Worm (Caenorhabditis elegans): ENCODE measurements around the gene H40L08.2.

Gene H40L08.2

DNA sequence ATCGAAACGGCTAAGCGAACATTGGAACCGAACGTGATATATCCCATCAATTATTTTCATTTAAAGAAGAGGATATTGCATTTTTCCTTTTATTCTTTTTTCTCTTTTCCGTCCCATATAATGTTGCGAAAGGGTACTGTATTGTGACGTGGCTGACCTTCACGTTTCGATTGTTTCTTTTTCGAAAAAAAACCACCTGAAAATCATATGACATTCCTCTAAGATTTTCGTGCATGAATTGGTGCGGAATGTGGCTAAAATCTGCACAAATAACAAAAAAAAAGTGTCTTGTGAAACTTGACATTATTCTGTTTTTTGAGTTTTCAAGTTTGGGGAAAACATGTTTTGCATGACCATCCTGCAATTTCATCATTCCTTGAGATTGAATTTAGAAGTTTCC lies 732 bp upstream of the H40L08.2 start:
- TF ChIP-seq unc-62 (GFP tag; optimal IDR thresholded peaks at IDR 0.05), result no peak
- TF ChIP-seq ceh-90 (tag; optimal IDR thresholded peaks at IDR 0.05), result no peak
- no peak for TF ChIP-seq nhr-20 (tag; optimal IDR thresholded peaks at IDR 0.05)
- no peak for TF ChIP-seq isw-1 (GFP tag; IDR thresholded peaks at IDR 0.05)
- no peak for TF ChIP-seq hlh-4 (tag; optimal IDR thresholded peaks at IDR 0.05)
- no peak for TF ChIP-seq fkh-10 (GFP tag; optimal IDR thresholded peaks at IDR 0.05)
- TF ChIP-seq lir-3 (tag; optimal IDR thresholded peaks at IDR 0.05; ENCODE audit: poor library complexity), result no peak
- TF ChIP-seq mab-9 (GFP tag; IDR thresholded peaks at IDR 0.05), result no peak
- TF ChIP-seq fkh-8 (tag; optimal IDR thresholded peaks at IDR 0.05), result no peak
- TF ChIP-seq tbx-2 (tag; optimal IDR thresholded peaks at IDR 0.05), result no peak
- TF ChIP-seq grh-1 (GFP tag; IDR thresholded peaks at IDR 0.05), result no peak
- no peak for TF ChIP-seq C04F5.9 (tag; optimal IDR thresholded peaks at IDR 0.05)
- TF ChIP-seq dpl-1 (GFP tag; optimal IDR thresholded peaks at IDR 0.05), result no peak
- TF ChIP-seq vab-15 (tag; optimal IDR thresholded peaks at IDR 0.05), result no peak

DNA sequence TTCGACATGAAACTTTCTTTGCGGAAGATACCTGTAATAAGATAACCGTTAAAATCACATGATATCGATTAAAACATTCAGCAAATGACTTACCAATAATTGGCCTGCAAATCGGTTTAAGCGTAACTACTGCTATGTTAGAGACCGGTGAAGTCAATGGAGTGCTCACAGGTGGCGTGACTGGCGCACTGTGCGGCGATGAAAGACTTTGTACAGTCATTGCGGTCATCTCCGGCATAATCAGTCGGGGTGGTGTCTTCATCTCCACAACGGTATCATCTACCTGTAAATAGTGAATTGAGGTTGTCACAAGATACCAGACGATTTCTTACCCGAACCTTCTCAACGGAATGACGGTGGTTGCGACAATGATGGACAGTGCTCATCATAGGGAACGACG lies 635 bp downstream of the H40L08.2 start:
- no peak for TF ChIP-seq alr-1 (tag; optimal IDR thresholded peaks at IDR 0.05; ENCODE audit: borderline replicate concordance)
- peak in 1 of 2 experiments; percentile 22 for TF ChIP-seq lin-35 (GFP tag; optimal IDR thresholded peaks at IDR 0.05)

DNA sequence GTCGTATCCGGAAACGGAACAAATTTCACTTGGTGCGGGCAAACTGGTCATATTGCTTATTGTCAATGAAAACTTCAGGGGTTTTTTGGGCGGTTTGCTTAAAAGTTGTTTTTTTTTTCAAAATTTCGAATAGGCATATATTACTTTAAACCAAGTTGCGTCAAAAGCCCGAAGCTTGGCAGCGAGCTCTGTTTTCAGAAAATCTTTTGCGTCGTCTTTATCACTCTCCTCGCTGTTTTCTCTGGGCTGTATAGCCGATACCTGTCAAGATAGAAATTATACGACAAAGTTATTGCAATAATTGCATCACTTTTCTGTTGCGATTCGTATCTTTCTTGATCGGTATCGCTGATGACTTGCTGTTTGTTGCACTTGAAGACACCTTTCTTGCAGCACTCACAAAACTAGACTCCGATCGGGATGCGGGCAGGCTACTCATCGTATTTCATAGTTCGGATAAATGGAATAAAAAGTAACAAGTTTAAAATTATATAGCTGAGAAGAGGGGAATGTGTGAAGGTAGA lies 1.4 kb downstream of the H40L08.2 start, which contains the start of the genes H40L08.3 and H40L08.9:
TSS of gene H40L08.3 (minus strand) at position 51 of the 524 bp plus-strand sequence.
TSS of gene H40L08.9 (minus strand) at position 439 of the 524 bp plus-strand sequence.
- no peak for TF ChIP-seq C04F5.9 (tag; optimal IDR thresholded peaks at IDR 0.05)
- peak in 2 of 6 experiments; percentile 31 to 35 for TF ChIP-seq elt-3 (tag; optimal IDR thresholded peaks at IDR 0.05)
- TF ChIP-seq nhr-20 (tag; optimal IDR thresholded peaks at IDR 0.05), result peak; percentile 47
- peak; percentile 72 for TF ChIP-seq nhr-85 (tag)
- TF ChIP-seq lin-14 (GFP tag; optimal IDR thresholded peaks at IDR 0.05), result peak; percentile 21
- peak; percentile 4 for TF ChIP-seq nhr-71 (tag; optimal IDR thresholded peaks at IDR 0.05)
- TF ChIP-seq lin-39 (tag; optimal IDR thresholded peaks at IDR 0.05), result no peak
- TF ChIP-seq rnt-1 (tag; optimal IDR thresholded peaks at IDR 0.05), result peak; percentile 3
- TF ChIP-seq fkh-10 (GFP tag; optimal IDR thresholded peaks at IDR 0.05), result no peak
- no peak for TF ChIP-seq pqm-1 (tag; optimal IDR thresholded peaks at IDR 0.05)
- TF ChIP-seq aly-2 (tag; optimal IDR thresholded peaks at IDR 0.05), result no peak
- no peak for TF ChIP-seq zag-1 (tag; optimal IDR thresholded peaks at IDR 0.05)

DNA sequence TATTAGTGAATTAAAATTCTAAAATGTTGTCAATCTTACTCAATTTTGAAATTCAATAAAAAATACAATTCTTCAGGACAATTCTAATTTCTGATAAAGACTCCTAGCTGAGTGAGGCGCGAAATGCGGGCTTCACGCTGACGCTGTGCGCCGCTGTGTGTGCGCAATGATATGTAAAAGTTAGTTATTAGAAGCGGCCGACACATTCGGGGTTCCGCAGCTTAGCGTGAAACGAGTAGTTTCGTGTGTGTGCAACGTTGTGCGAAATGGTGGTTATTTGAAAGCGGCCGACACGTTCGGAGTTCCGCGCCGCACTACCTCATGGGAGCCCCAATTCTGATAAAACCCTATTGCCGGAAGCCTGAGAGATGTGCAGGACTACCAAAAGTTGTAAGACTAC lies 2.4 kb downstream of the H40L08.2 start:
- peak; percentile 9 for TF ChIP-seq nhr-85 (tag)
- TF ChIP-seq efl-1 (optimal IDR thresholded peaks at IDR 0.05), result no peak
- peak in 1 of 2 experiments; percentile 53 for TF ChIP-seq efl-1 (GFP tag; optimal IDR thresholded peaks at IDR 0.05 in 1 of 2)
- TF ChIP-seq snpc-4 (tag; optimal IDR thresholded peaks at IDR 0.05), result peak; percentile 11
- no peak for TF ChIP-seq swsn-7 (tag; optimal IDR thresholded peaks at IDR 0.05)
- TF ChIP-seq pax-3 (tag; optimal IDR thresholded peaks at IDR 0.05), result no peak

DNA sequence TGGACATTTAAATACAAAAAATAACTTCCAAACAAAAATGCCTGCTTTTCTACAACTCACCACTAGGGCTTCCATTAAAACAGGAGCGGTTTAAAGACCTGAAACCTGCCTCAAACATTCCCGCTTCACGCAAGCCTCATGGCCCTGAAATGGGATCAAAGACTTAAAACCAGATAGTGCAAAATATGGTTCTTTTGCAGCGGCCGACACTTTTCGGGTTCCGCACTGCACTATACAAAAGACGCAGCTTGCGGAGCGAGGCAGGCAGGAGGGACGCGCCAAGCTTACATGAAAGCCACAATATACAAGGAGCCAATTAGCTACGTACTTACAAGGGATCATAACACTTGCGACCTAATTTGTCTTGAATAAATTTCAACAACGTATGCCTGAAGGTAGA lies 4.1 kb downstream of the H40L08.2 start:
- TF ChIP-seq isw-1 (GFP tag; IDR thresholded peaks at IDR 0.05) (no peak), xbp-1 (tag; optimal IDR thresholded peaks at IDR 0.05) (no peak), unc-62 (GFP tag; optimal IDR thresholded peaks at IDR 0.05) (no peak), ces-1 (GFP tag; optimal IDR thresholded peaks at IDR 0.05) (no peak), nhr-90 (tag; optimal IDR thresholded peaks at IDR 0.05; ENCODE audit: poor library complexity) (no peak), snpc-4 (tag; optimal IDR thresholded peaks at IDR 0.05) (peak; percentile 34), snu-23 (GFP tag; optimal IDR thresholded peaks at IDR 0.05) (no peak)

Data from whole organism, L1 larva.